Fruit fly (Drosophila melanogaster): ENCODE data around the gene Rcd7.

Gene Rcd7

dm6 chr3L:19560695-19561246 lies 15.9 kb downstream of the Rcd7 start (continued):
- peak; percentile 96 for TF ChIP-seq CG12299 (tag; optimal IDR thresholded peaks at IDR 0.05)
- TF ChIP-seq CG16813 (GFP tag; IDR thresholded peaks at IDR 0.05; ENCODE audit: partially characterized antibody) = no peak
- TF ChIP-seq B-H2 (GFP tag; optimal IDR thresholded peaks at IDR 0.05) = peak; percentile 95
- peak; percentile 87 for TF ChIP-seq jing (GFP tag; optimal IDR thresholded peaks at IDR 0.05)
- peak; percentile 54 for TF ChIP-seq CG9876 (GFP tag; optimal IDR thresholded peaks at IDR 0.05)
- TF ChIP-seq Med (GFP tag) = peak; percentile 98
- peak; percentile 89 for TF ChIP-seq CG7786 (GFP tag; optimal IDR thresholded peaks at IDR 0.05)
- peak; percentile 82 for TF ChIP-seq psq (GFP tag; optimal IDR thresholded peaks at IDR 0.05)
- TF ChIP-seq CG7372 (GFP tag; IDR thresholded peaks at IDR 0.05) = peak; percentile 90
- peak; percentile 91 for TF ChIP-seq YL-1 (GFP tag; optimal IDR thresholded peaks at IDR 0.05)
- peak; percentile 93 for TF ChIP-seq Max (GFP tag; optimal IDR thresholded peaks at IDR 0.05)
- TF ChIP-seq zfh2 (GFP tag; optimal IDR thresholded peaks at IDR 0.05) = peak; percentile 90
- TF ChIP-seq CG6654 (GFP tag; optimal IDR thresholded peaks at IDR 0.05) = peak; percentile 73
- peak; percentile 78 for TF ChIP-seq CG7987 (GFP tag; optimal IDR thresholded peaks at IDR 0.05)
- peak; percentile 98 for TF ChIP-seq Ets65A (GFP tag)
- TF ChIP-seq CG42726 (GFP tag; IDR thresholded peaks at IDR 0.05; ENCODE audit: partially characterized antibody) = no peak
- TF ChIP-seq Trl (optimal IDR thresholded peaks at IDR 0.05) = no peak
- TF ChIP-seq Trl (GFP tag; optimal IDR thresholded peaks at IDR 0.05) = peak; percentile 94
- no peak for TF ChIP-seq CG1832 (GFP tag; optimal IDR thresholded peaks at IDR 0.05)
- TF ChIP-seq bowl (GFP tag; IDR thresholded peaks at IDR 0.05) = peak; percentile 85
- TF ChIP-seq HLH3B (GFP tag; IDR thresholded peaks at IDR 0.05) = peak; percentile 93
- no peak for TF ChIP-seq CG7963 (GFP tag; IDR thresholded peaks at IDR 0.05; ENCODE audit: partially characterized antibody)
- peak; percentile 87 for TF ChIP-seq kni (GFP tag; optimal IDR thresholded peaks at IDR 0.05)
- peak; percentile 94 for TF ChIP-seq Fer3 (tag; optimal IDR thresholded peaks at IDR 0.05)
- peak; percentile 88 for TF ChIP-seq run (tag; optimal IDR thresholded peaks at IDR 0.05)
- TF ChIP-seq schlank (tag; optimal IDR thresholded peaks at IDR 0.05) = peak; percentile 88
- peak; percentile 86 for TF ChIP-seq CG15514 (GFP tag; optimal IDR thresholded peaks at IDR 0.05)
- TF ChIP-seq CG11504 (tag; optimal IDR thresholded peaks at IDR 0.05) = peak; percentile 94
- peak; percentile 90 for TF ChIP-seq CG4707 (GFP tag; optimal IDR thresholded peaks at IDR 0.05)
- peak; percentile 87 for TF ChIP-seq ssp (GFP tag; IDR thresholded peaks at IDR 0.05)
- peak; percentile 76 for TF ChIP-seq GATAe (GFP tag; conservative IDR thresholded peaks at IDR 0.05)
- TF ChIP-seq fd3F (GFP tag; optimal IDR thresholded peaks at IDR 0.05) = peak; percentile 93
- peak; percentile 97 for TF ChIP-seq CG17328 (GFP tag; IDR thresholded peaks at IDR 0.05)
- TF ChIP-seq CG9817 (tag; optimal IDR thresholded peaks at IDR 0.05) = peak; percentile 95
- peak; percentile 94 for TF ChIP-seq Awh (GFP tag; IDR thresholded peaks at IDR 0.05)
- peak; percentile 84 for TF ChIP-seq CG11398 (GFP tag; optimal IDR thresholded peaks at IDR 0.05)
- TF ChIP-seq Sox100B (GFP tag; optimal IDR thresholded peaks at IDR 0.05) = peak; percentile 92
- peak; percentile 91 for TF ChIP-seq onecut (GFP tag; IDR thresholded peaks at IDR 0.05)
- no peak for TF ChIP-seq pita (GFP tag; optimal IDR thresholded peaks at IDR 0.05)
- TF ChIP-seq CG17829 (tag; optimal IDR thresholded peaks at IDR 0.05) = peak; percentile 98
- peak; percentile 93 for TF ChIP-seq Meics (GFP tag; optimal IDR thresholded peaks at IDR 0.05)
- TF ChIP-seq fd64A (GFP tag; optimal IDR thresholded peaks at IDR 0.05) = peak; percentile 92
- peak; percentile 48; the same call in 1 of the 2 replicates for TF ChIP-seq Poxn (GFP tag; IDR thresholded peaks at IDR 0.05)
- TF ChIP-seq CG17186 (GFP tag; optimal IDR thresholded peaks at IDR 0.05) = peak; percentile 77
- TF ChIP-seq so (GFP tag; IDR thresholded peaks at IDR 0.05) = peak; percentile 97
- no peak for TF ChIP-seq prd (optimal IDR thresholded peaks at IDR 0.05)
- TF ChIP-seq prd (GFP tag; IDR thresholded peaks at IDR 0.05) = peak; percentile 99
- peak in 1 of 3 experiments; percentile 90 for TF ChIP-seq Stat92E (GFP tag; optimal IDR thresholded peaks at IDR 0.05)
- TF ChIP-seq Lpt (GFP tag; optimal IDR thresholded peaks at IDR 0.05) = no peak
- no peak for TF ChIP-seq Tbp (GFP tag; optimal IDR thresholded peaks at IDR 0.05)
- TF ChIP-seq en (GFP tag; optimal IDR thresholded peaks at IDR 0.05) = peak; percentile 79

Data from whole organism, embryonic.